Worm (Caenorhabditis elegans): ENCODE measurements around the gene R11D1.7.

Gene R11D1.7

ce11 chrV:12714120-12714519 lies 5.7 kb upstream of the R11D1.7 start, which contains the start of gene R11D1.4:
R11D1.4 (minus strand) TSS chrV:12714220.
- TF ChIP-seq fos-1 (tag; optimal IDR thresholded peaks at IDR 0.05), result no peak
- no peak for TF ChIP-seq snpc-4 (tag; optimal IDR thresholded peaks at IDR 0.05)
- TF ChIP-seq zag-1 (tag; optimal IDR thresholded peaks at IDR 0.05), result no peak
- no peak for TF ChIP-seq C16A3.4 (tag; optimal IDR thresholded peaks at IDR 0.05)
- no peak for TF ChIP-seq unc-86 (tag; optimal IDR thresholded peaks at IDR 0.05)
- TF ChIP-seq lin-39 (tag; optimal IDR thresholded peaks at IDR 0.05), result no peak
- no peak for TF ChIP-seq fkh-8 (tag; optimal IDR thresholded peaks at IDR 0.05)
- TF ChIP-seq egl-27 (tag; optimal IDR thresholded peaks at IDR 0.05), result no peak
- TF ChIP-seq nhr-71 (tag; optimal IDR thresholded peaks at IDR 0.05), result no peak
- TF ChIP-seq grh-1 (GFP tag; IDR thresholded peaks at IDR 0.05), result no peak
- TF ChIP-seq C04F5.9 (tag; optimal IDR thresholded peaks at IDR 0.05), result no peak
- TF ChIP-seq nhr-237 (tag; optimal IDR thresholded peaks at IDR 0.05), result no peak
- no peak for TF ChIP-seq elt-3 (tag; optimal IDR thresholded peaks at IDR 0.05)
- TF ChIP-seq hlh-17 (GFP tag; optimal IDR thresholded peaks at IDR 0.05; ENCODE audit: borderline replicate concordance), result no peak

ce11 chrV:12716447-12716846 lies 3.4 kb upstream of the R11D1.7 start, which contains the start of gene str-178:
str-178 (minus strand) TSS chrV:12716547.
- TF ChIP-seq hlh-4 (tag; optimal IDR thresholded peaks at IDR 0.05) (no peak), aly-2 (tag; optimal IDR thresholded peaks at IDR 0.05) (no peak), zag-1 (tag; optimal IDR thresholded peaks at IDR 0.05) (no peak), ceh-63 (GFP tag; optimal IDR thresholded peaks at IDR 0.05) (no peak), egl-27 (tag; optimal IDR thresholded peaks at IDR 0.05) (no peak), ceh-8 (GFP tag; optimal IDR thresholded peaks at IDR 0.05) (no peak), unc-30 (tag; optimal IDR thresholded peaks at IDR 0.05) (no peak)

- TF ChIP-seq tlp-1 (tag; optimal IDR thresholded peaks at IDR 0.05) (no peak), lin-13 (GFP tag; optimal IDR thresholded peaks at IDR 0.05) (no peak), tbx-2 (tag; optimal IDR thresholded peaks at IDR 0.05) (no peak), egl-13 (tag; optimal IDR thresholded peaks at IDR 0.05) (no peak), jun-1 (tag; optimal IDR thresholded peaks at IDR 0.05) (no peak), fkh-10 (GFP tag; optimal IDR thresholded peaks at IDR 0.05) (no peak), swsn-7 (tag; optimal IDR thresholded peaks at IDR 0.05) (no peak), ceh-82 (tag; optimal IDR thresholded peaks at IDR 0.05) (no peak), lsy-2 (tag; optimal IDR thresholded peaks at IDR 0.05) (no peak), dpl-1 (GFP tag; optimal IDR thresholded peaks at IDR 0.05) (no peak)
These were observed 1.2 kb upstream of the R11D1.7 start, which contains the start of gene str-181 for ce11 chrV:12718622-12719021. str-181 (minus strand) TSS chrV:12718722.

ce11 chrV:12725893-12726292 lies 6.1 kb downstream of the R11D1.7 start, which contains the start of gene R11D1.12:
R11D1.12 (minus strand) TSS chrV:12725993.
- TF ChIP-seq nhr-28 (tag; optimal IDR thresholded peaks at IDR 0.05), result no peak
- no peak for TF ChIP-seq ama-1 (optimal IDR thresholded peaks at IDR 0.05)
- no peak for TF ChIP-seq blmp-1 (tag; optimal IDR thresholded peaks at IDR 0.05)
- TF ChIP-seq ets-5 (GFP tag; IDR thresholded peaks at IDR 0.05), result no peak
- TF ChIP-seq nhr-19 (GFP tag; conservative IDR thresholded peaks at IDR 0.05), result no peak
- TF ChIP-seq unc-30 (tag; optimal IDR thresholded peaks at IDR 0.05), result no peak
- no peak for TF ChIP-seq snpc-4 (tag; optimal IDR thresholded peaks at IDR 0.05)
- no peak for TF ChIP-seq nhr-12 (tag; optimal IDR thresholded peaks at IDR 0.05)
- no peak for TF ChIP-seq skn-1 (tag; optimal IDR thresholded peaks at IDR 0.05)
- TF ChIP-seq lin-13 (GFP tag; optimal IDR thresholded peaks at IDR 0.05), result no peak
- no peak for TF ChIP-seq egl-27 (tag; optimal IDR thresholded peaks at IDR 0.05)
- no peak for TF ChIP-seq ceh-82 (tag; optimal IDR thresholded peaks at IDR 0.05)
- no peak for TF ChIP-seq efl-3 (GFP tag; optimal IDR thresholded peaks at IDR 0.05)
